Worm (Caenorhabditis elegans) whole organism, early embryonic: ENCODE measurements around the gene F10D2.8.

Experiments used
- B0310.2 ChIP-seq: sonication (generic microtip); optimal IDR thresholded peaks from 2 replicates; lab custom pipeline; 2016; ENCODE audit warnings: mild to moderate bottlenecking, missing genetic modification characterization, missing compliant biosample characterization
- aly-1 ChIP-seq: sonication (generic microtip); optimal IDR thresholded peaks from 2 replicates; lab custom pipeline; 2016; ENCODE audit warnings: missing genetic modification characterization, missing compliant biosample characterization
- ama-1 ChIP-seq: fragments of 150-350 bp; optimal IDR thresholded peaks from 2 replicates; lab custom pipeline; 2014
- ets-7 ChIP-seq: sonication (generic microtip); optimal IDR thresholded peaks from 2 replicates; lab custom pipeline; 2016; ENCODE audit warnings: missing genotype, missing genetic modification characterization, missing compliant biosample characterization
- flt-1 ChIP-seq: fragments of 200-800 bp; sonication (Bioruptor generic); IDR thresholded peaks from 2 replicates; pipeline ENCODE4 v1.3.6; 2022; ENCODE audit warnings: missing genetic modification characterization, missing compliant biosample characterization
- hmbx-1 ChIP-seq: sonication (generic microtip); optimal IDR thresholded peaks from 2 replicates; lab custom pipeline; 2016; ENCODE audit warnings: mild to moderate bottlenecking, missing genetic modification characterization, missing compliant biosample characterization
- scrt-1 ChIP-seq: fragments of 200-800 bp; sonication (Bioruptor generic); IDR thresholded peaks from 2 replicates; pipeline ENCODE4 v1.3.6; 2022; ENCODE audit warnings: missing genetic modification characterization, missing compliant biosample characterization
- sea-1 ChIP-seq: fragments of 200-800 bp; sonication (Bioruptor generic); conservative IDR thresholded peaks from 2 replicates; pipeline ENCODE4 v1.3.6; 2022; ENCODE audit warnings: missing genetic modification characterization, missing compliant biosample characterization
- tbx-11 ChIP-seq: fragments of 200-800 bp; sonication (Bioruptor generic); IDR thresholded peaks from 2 replicates; pipeline ENCODE4 v1.3.6; 2022; ENCODE audit warnings: missing genetic modification characterization, missing compliant biosample characterization
- tbx-37 ChIP-seq: fragments of 200-800 bp; sonication (Bioruptor generic); conservative IDR thresholded peaks from 2 replicates; pipeline ENCODE4 v1.3.6; 2022; ENCODE audit warnings: missing genetic modification reagents, missing genetic modification characterization, missing compliant biosample characterization
- tra-4 ChIP-seq: sonication (generic microtip); optimal IDR thresholded peaks from 2 replicates; lab custom pipeline; 2017; ENCODE audit warnings: missing genetic modification characterization, missing compliant biosample characterization

- TF ChIP-seq tbx-11 (GFP tag; lab: Robert Waterston, UW) (no peak), aly-1 (tag; lab: Kevin White, UChicago) (no peak), ets-7 (tag; lab: Kevin White, UChicago) (no peak), ama-1 (lab: Kevin White, UChicago) (no peak), scrt-1 (GFP tag; lab: Robert Waterston, UW) (no peak), flt-1 (GFP tag; lab: Robert Waterston, UW) (no peak), tbx-37 (GFP tag; lab: Robert Waterston, UW) (no peak), tra-4 (no peak), sea-1 (no peak), B0310.2 (tag; lab: Kevin White, UChicago) (no peak), hmbx-1 (tag; lab: Kevin White, UChicago) (no peak)
Observed at ce11 chrV:7120168-7120567, 30.3 kb downstream of the F10D2.8 start, which contains the start of gene srx-34.
